Fruit fly (Drosophila melanogaster) whole organism, wandering third instar larva: ENCODE results near the gene COX5B.
A peak's percentile ranks its signal among the peaks of the same experiment; 100 is the strongest.

Experiments
- Abd-B ChIP-seq: fragments of >200 bp; optimal IDR thresholded peaks from 2 replicates; lab custom pipeline; 2017; ENCODE audit warnings: missing biosample characterization, missing genetic modification characterization
- CG32264 ChIP-seq: fragments of 200-800 bp; sonication (Bioruptor generic); optimal IDR thresholded peaks from 2 replicates; lab custom pipeline; 2016; ENCODE audit warnings: missing biosample characterization, missing genetic modification characterization
- CG9705 ChIP-seq: fragments of 200-800 bp; sonication (Bioruptor generic); optimal IDR thresholded peaks from 2 replicates; lab custom pipeline; 2018; ENCODE audit warnings: missing biosample characterization, mild to moderate bottlenecking, missing genetic modification characterization
- CrebA ChIP-seq: fragments of 200-800 bp; sonication (Bioruptor generic); optimal IDR thresholded peaks from 2 replicates; lab custom pipeline; 2016; ENCODE audit warnings: missing biosample characterization, mild to moderate bottlenecking, missing genetic modification characterization, borderline replicate concordance
- Dfd ChIP-seq: fragments of >200 bp; optimal IDR thresholded peaks from 2 replicates; lab custom pipeline; 2017; ENCODE audit warnings: missing biosample characterization, missing genetic modification characterization
- Dif ChIP-seq: fragments of 200-275, 200-300 bp; sonication (Bioruptor generic); optimal IDR thresholded peaks from 2 replicates; lab custom pipeline; 2018; ENCODE audit warnings: missing biosample characterization, missing genetic modification characterization; ENCODE audit not compliant: partially characterized antibody
- GATAd ChIP-seq: sonication (Bioruptor generic); optimal IDR thresholded peaks from 2 replicates; lab custom pipeline; 2016; ENCODE audit warnings: missing biosample characterization, missing genetic modification characterization
- HLH106 ChIP-seq: fragments of 200-800 bp; optimal IDR thresholded peaks from 3 replicates; lab custom pipeline; 2019; ENCODE audit warnings: missing biosample characterization, mild to moderate bottlenecking, missing genetic modification characterization, moderate library complexity
- Hnf4 ChIP-seq: fragments of 200-800 bp; sonication (Bioruptor generic); optimal IDR thresholded peaks from 2 replicates; lab custom pipeline; 2016; ENCODE audit warnings: missing biosample characterization, mild to moderate bottlenecking, missing genetic modification characterization
- Hr78 ChIP-seq: fragments of >200 bp; optimal IDR thresholded peaks from 2 replicates; lab custom pipeline; 2017; ENCODE audit warnings: missing biosample characterization, missing genetic modification characterization
- Hr83 ChIP-seq: fragments of 200-300 bp; sonication (Bioruptor generic); optimal IDR thresholded peaks from 2 replicates; lab custom pipeline; 2016; ENCODE audit warnings: missing biosample characterization, mild to moderate bottlenecking, missing genetic modification characterization, moderate library complexity; ENCODE audit not compliant: poor library complexity, severe bottlenecking
- Jra ChIP-seq: sonication (Bioruptor generic); optimal IDR thresholded peaks from 2 replicates; lab custom pipeline; 2016; ENCODE audit warnings: missing biosample characterization, missing genetic modification characterization
- Mio ChIP-seq: sonication (Bioruptor generic); optimal IDR thresholded peaks from 2 replicates; lab custom pipeline; 2016; ENCODE audit warnings: missing biosample characterization, missing genetic modification characterization
- Myc ChIP-seq: fragments of >200 bp; optimal IDR thresholded peaks from 2 replicates; lab custom pipeline; 2017
- N ChIP-seq: fragments of >200 bp; optimal IDR thresholded peaks from 2 replicates; lab custom pipeline; 2018; ENCODE audit warnings: missing biosample characterization, missing external identifiers, missing genetic modification characterization
- OdsH ChIP-seq: fragments of 200-800 bp; sonication (Bioruptor generic); optimal IDR thresholded peaks from 2 replicates; lab custom pipeline; 2016; ENCODE audit warnings: missing biosample characterization, mild to moderate bottlenecking, missing genetic modification characterization
- Rel ChIP-seq, 2 experiments: fragments of 200-800 bp; sonication (Bioruptor generic) in 1 of 2; optimal IDR thresholded peaks; 2 replicates in 1 of 2; 3 replicates in 1 of 2; lab custom pipeline; 2016 to 2019; ENCODE audit warnings: mild to moderate bottlenecking in 2 of 2, missing biosample characterization in 2 of 2, missing genetic modification characterization in 2 of 2, moderate library complexity in 1 of 2
- Sp1 ChIP-seq: fragments of 200-800 bp; sonication (Bioruptor generic); optimal IDR thresholded peaks from 3 replicates; lab custom pipeline; 2019; ENCODE audit warnings: missing biosample characterization, mild to moderate bottlenecking, missing genetic modification characterization, moderate library complexity
- Vsx2 ChIP-seq: fragments of 200-300, 225-300 bp; sonication (Bioruptor generic); optimal IDR thresholded peaks from 2 replicates; lab custom pipeline; 2018; ENCODE audit warnings: missing biosample characterization, missing genetic modification characterization; ENCODE audit not compliant: partially characterized antibody
- br ChIP-seq: fragments of 200-800 bp; sonication (Bioruptor generic); optimal IDR thresholded peaks from 2 replicates; lab custom pipeline; 2016; ENCODE audit warnings: missing biosample characterization, missing genetic modification characterization
- brk ChIP-seq: fragments of 200-800 bp; sonication (Bioruptor generic); optimal IDR thresholded peaks from 2 replicates; lab custom pipeline; 2016; ENCODE audit warnings: missing biosample characterization, mild to moderate bottlenecking, missing genetic modification characterization
- dl ChIP-seq, 2 experiments: fragments of 175-275, 200-275 bp in 1 of 2; fragments of 200-275 bp in 1 of 2; sonication (Bioruptor generic); optimal IDR thresholded peaks; lab custom pipeline; 2018; ENCODE audit warnings: mild to moderate bottlenecking in 2 of 2, missing biosample characterization in 2 of 2, missing genetic modification characterization in 2 of 2, moderate library complexity in 2 of 2; ENCODE audit not compliant: partially characterized antibody in 2 of 2, insufficient read depth in 1 of 2
- dmrt93B ChIP-seq: fragments of 200-800 bp; sonication (Bioruptor generic); optimal IDR thresholded peaks from 2 replicates; lab custom pipeline; 2018; ENCODE audit warnings: missing biosample characterization, mild to moderate bottlenecking, missing genetic modification characterization
- dsf ChIP-seq: sonication (Bioruptor generic); optimal IDR thresholded peaks from 2 replicates; lab custom pipeline; 2016; ENCODE audit warnings: missing biosample characterization, missing genetic modification characterization, borderline replicate concordance
- ey ChIP-seq: fragments of 200-800 bp; sonication (Bioruptor generic); optimal IDR thresholded peaks from 2 replicates; lab custom pipeline; 2016; ENCODE audit warnings: missing biosample characterization, missing genetic modification characterization
- foxo ChIP-seq, 2 experiments: fragments of 200-800 bp; sonication (Bioruptor generic); optimal IDR thresholded peaks; 2 replicates in 1 of 2; 3 replicates in 1 of 2; lab custom pipeline; 2016 to 2017; ENCODE audit warnings: missing biosample characterization in 2 of 2, missing genetic modification characterization in 2 of 2
- fru ChIP-seq: fragments of 200-800 bp; sonication (Bioruptor generic); optimal IDR thresholded peaks from 3 replicates; lab custom pipeline; 2016; ENCODE audit warnings: missing biosample characterization, mild to moderate bottlenecking, missing genetic modification characterization
- h ChIP-seq: fragments of 200-800 bp; sonication (Bioruptor generic); optimal IDR thresholded peaks from 3 replicates; lab custom pipeline; 2016; ENCODE audit warnings: missing biosample characterization, mild to moderate bottlenecking, missing genetic modification characterization
- jim ChIP-seq: fragments of 175-275, 200-325 bp; sonication (Bioruptor generic); optimal IDR thresholded peaks from 2 replicates; lab custom pipeline; 2016; ENCODE audit warnings: missing biosample characterization, mild to moderate bottlenecking, missing genetic modification characterization
- lola ChIP-seq: fragments of >200 bp; optimal IDR thresholded peaks from 2 replicates; lab custom pipeline; 2017; ENCODE audit warnings: missing biosample characterization, missing genetic modification characterization
- pan ChIP-seq: fragments of >200 bp; optimal IDR thresholded peaks from 2 replicates; lab custom pipeline; 2017
- psq ChIP-seq: fragments of 200-800 bp; sonication (Bioruptor generic); optimal IDR thresholded peaks from 3 replicates; lab custom pipeline; 2017; ENCODE audit warnings: missing biosample characterization, mild to moderate bottlenecking, missing genetic modification characterization, moderate library complexity
- rgr ChIP-seq: fragments of 200-800 bp; sonication (Bioruptor generic); optimal IDR thresholded peaks from 3 replicates; lab custom pipeline; 2016; ENCODE audit warnings: missing biosample characterization, mild to moderate bottlenecking, missing genetic modification characterization
- sage ChIP-seq: fragments of 200-800 bp; sonication (Bioruptor generic); optimal IDR thresholded peaks from 2 replicates; lab custom pipeline; 2016; ENCODE audit warnings: missing biosample characterization, mild to moderate bottlenecking, missing genetic modification characterization
- sv ChIP-seq: fragments of 200-800 bp; sonication (Bioruptor generic); optimal IDR thresholded peaks from 3 replicates; lab custom pipeline; 2016; ENCODE audit warnings: missing biosample characterization, missing genetic modification characterization
- tai ChIP-seq: sonication (Bioruptor generic); optimal IDR thresholded peaks from 2 replicates; lab custom pipeline; 2016; ENCODE audit warnings: missing biosample characterization, missing genetic modification characterization
- usp ChIP-seq: fragments of >200 bp; optimal IDR thresholded peaks from 2 replicates; lab custom pipeline; 2017; ENCODE audit warnings: missing biosample characterization, missing genetic modification characterization
- woc ChIP-seq: sonication (Bioruptor generic); optimal IDR thresholded peaks from 2 replicates; lab custom pipeline; 2016; ENCODE audit warnings: missing biosample characterization, mild to moderate bottlenecking, missing genetic modification characterization

COX5B gene

DNA sequence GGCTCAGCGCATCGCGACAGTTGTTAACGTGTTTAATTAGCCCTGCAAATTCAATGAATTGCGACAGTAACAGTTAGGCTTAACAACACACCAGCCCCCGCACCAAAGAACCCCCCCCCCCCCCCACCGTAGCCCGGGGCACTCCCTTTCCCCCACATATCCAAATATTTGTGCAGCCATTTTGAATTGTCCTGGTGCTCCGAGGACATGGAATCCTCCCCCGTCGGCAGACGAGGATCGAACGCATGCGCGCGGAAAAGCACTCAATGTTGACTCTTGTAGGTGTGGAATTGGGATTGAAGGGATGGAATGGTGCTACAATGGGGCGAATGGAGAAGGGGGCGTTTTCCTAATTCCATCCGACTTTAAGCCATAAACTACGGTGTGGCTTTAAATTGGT is 9.6 kb upstream of the COX5B start:
- TF ChIP-seq Rel (GFP tag; optimal IDR thresholded peaks at IDR 0.05; lab: Kevin White, UChicago) (no peak), Rel (tag; optimal IDR thresholded peaks at IDR 0.05; lab: Kevin White, UChicago) (no peak), tai (no peak), GATAd (no peak), sv (GFP tag; lab: Kevin White, UChicago) (no peak), dl (GFP tag; optimal IDR thresholded peaks at IDR 0.05; lab: Kevin White, UChicago; ENCODE audit: insufficient read depth in 1 of 2, partially characterized antibody in 2 of 2) (no peak), lola (GFP tag; lab: Kevin White, UChicago) (no peak), Sp1 (GFP tag; lab: Kevin White, UChicago) (no peak), N (GFP tag; lab: Kevin White, UChicago) (no peak), CG9705 (GFP tag; lab: Kevin White, UChicago) (no peak)

DNA sequence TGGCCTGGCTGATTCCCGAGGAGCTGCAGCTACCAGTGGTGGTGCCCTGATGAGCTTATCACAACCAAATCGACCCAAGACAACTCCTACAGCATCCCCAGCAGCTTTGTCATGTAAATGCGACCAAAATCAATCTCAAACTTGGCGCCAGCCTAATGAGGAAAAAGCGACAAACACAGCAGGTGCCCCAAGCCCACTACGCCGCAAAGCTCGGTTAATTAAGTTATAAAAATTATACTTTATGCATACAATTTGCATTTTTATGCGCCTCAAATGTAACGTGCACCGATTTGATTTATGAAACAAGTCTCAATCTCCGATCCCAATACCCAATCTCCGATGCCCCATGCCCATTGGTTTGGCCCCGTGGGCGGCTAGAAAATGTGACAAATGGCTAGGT is 6.8 kb upstream of the COX5B start:
- TF ChIP-seq rgr (GFP tag; lab: Kevin White, UChicago) = no peak
- no peak for TF ChIP-seq Mio (GFP tag; lab: Kevin White, UChicago)
- TF ChIP-seq Hr78 (GFP tag; lab: Kevin White, UChicago) = no peak
- no peak for TF ChIP-seq Dif (GFP tag; lab: Kevin White, UChicago)
- TF ChIP-seq pan (lab: Kevin White, UChicago) = no peak
- TF ChIP-seq CrebA = no peak
- no peak for TF ChIP-seq CG9705 (GFP tag; lab: Kevin White, UChicago)

DNA sequence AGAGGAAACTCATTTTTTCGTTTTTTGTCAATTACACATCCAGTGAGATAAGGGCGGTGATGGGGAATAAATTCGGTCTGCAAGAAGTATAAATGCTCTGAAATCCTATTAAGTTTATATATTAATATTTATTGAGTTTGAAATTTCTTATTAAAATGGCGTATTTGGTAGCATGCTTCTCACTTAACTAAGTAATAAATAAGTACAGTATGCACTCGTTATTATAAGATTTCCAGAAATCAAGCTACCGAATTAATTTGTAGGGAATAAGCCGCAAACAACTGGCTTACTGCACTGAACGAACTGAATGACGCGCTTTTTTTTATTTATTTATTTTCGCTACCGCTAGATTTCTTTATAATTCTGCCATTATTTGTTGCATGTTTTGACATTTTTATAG is 6.1 kb upstream of the COX5B start:
- no peak for TF ChIP-seq GATAd
- TF ChIP-seq pan (lab: Kevin White, UChicago) = no peak
- no peak for TF ChIP-seq Hr78 (GFP tag; lab: Kevin White, UChicago)
- peak; percentile 27 for TF ChIP-seq OdsH (GFP tag; lab: Kevin White, UChicago)
- TF ChIP-seq woc (GFP tag; lab: Kevin White, UChicago) = no peak
- TF ChIP-seq ey (GFP tag; lab: Kevin White, UChicago) = no peak
- no peak for TF ChIP-seq Mio (GFP tag; lab: Kevin White, UChicago)
- no peak for TF ChIP-seq Hr83 (GFP tag; lab: Kevin White, UChicago)
- TF ChIP-seq CG32264 (GFP tag; lab: Kevin White, UChicago) = no peak
- peak; percentile 36 for TF ChIP-seq rgr (GFP tag; lab: Kevin White, UChicago)
- TF ChIP-seq br (GFP tag; lab: Kevin White, UChicago) = no peak
- no peak for TF ChIP-seq dl (GFP tag; optimal IDR thresholded peaks at IDR 0.05; lab: Kevin White, UChicago; ENCODE audit: insufficient read depth in 1 of 2, partially characterized antibody in 2 of 2)
- no peak for TF ChIP-seq usp (GFP tag; lab: Kevin White, UChicago)
- TF ChIP-seq foxo (GFP tag; optimal IDR thresholded peaks at IDR 0.05; lab: Kevin White, UChicago) = no peak
- TF ChIP-seq sage = peak; percentile 1
- TF ChIP-seq brk (GFP tag; lab: Kevin White, UChicago) = no peak
- TF ChIP-seq Dif (GFP tag; lab: Kevin White, UChicago) = no peak
- no peak for TF ChIP-seq CrebA
- TF ChIP-seq Dfd = no peak
- TF ChIP-seq N (GFP tag; lab: Kevin White, UChicago) = no peak
- no peak for TF ChIP-seq CG9705 (GFP tag; lab: Kevin White, UChicago)
- TF ChIP-seq h (GFP tag; lab: Kevin White, UChicago) = peak; percentile 52
- TF ChIP-seq dmrt93B (GFP tag; lab: Kevin White, UChicago) = peak; percentile 21
- TF ChIP-seq Abd-B = no peak
- TF ChIP-seq fru = peak; percentile 45
- no peak for TF ChIP-seq dsf (GFP tag; lab: Kevin White, UChicago)
- TF ChIP-seq lola (GFP tag; lab: Kevin White, UChicago) = no peak
- TF ChIP-seq Vsx2 (GFP tag; lab: Kevin White, UChicago) = no peak
- TF ChIP-seq Myc (lab: Kevin White, UChicago) = no peak
- TF ChIP-seq jim = no peak
- TF ChIP-seq tai = no peak
- no peak for TF ChIP-seq Sp1 (GFP tag; lab: Kevin White, UChicago)
- no peak for TF ChIP-seq psq (GFP tag; lab: Kevin White, UChicago)
- no peak for TF ChIP-seq Hnf4 (GFP tag; lab: Kevin White, UChicago)
- peak; percentile 59 for TF ChIP-seq HLH106 (tag; lab: Kevin White, UChicago)
- no peak for TF ChIP-seq Jra (GFP tag; lab: Kevin White, UChicago)
- TF ChIP-seq Rel (GFP tag; optimal IDR thresholded peaks at IDR 0.05; lab: Kevin White, UChicago) = no peak
- TF ChIP-seq Rel (tag; optimal IDR thresholded peaks at IDR 0.05; lab: Kevin White, UChicago) = no peak
- TF ChIP-seq sv (GFP tag; lab: Kevin White, UChicago) = no peak
- TF ChIP-seq, all 38 proteins: peak for 7
